Fruit fly (Drosophila melanogaster) whole organism, embryonic: ENCODE results near the gene mRpS31.
A peak's percentile ranks its signal among the peaks of the same experiment; 100 is the strongest.

Experiments used
- Blimp-1 ChIP-seq: fragments of 200-800 bp; sonication (Bioruptor generic); optimal IDR thresholded peaks from 3 replicates; lab custom pipeline; 2018; ENCODE audit warnings: missing biosample characterization, missing genetic modification characterization, mild to moderate bottlenecking, moderate library complexity, missing genetic modification reagents
- CG10267 ChIP-seq: fragments of 200-800 bp; sonication (Bioruptor generic); optimal IDR thresholded peaks from 2 replicates; lab custom pipeline; 2018; ENCODE audit warnings: missing biosample characterization, mild to moderate bottlenecking, missing genetic modification characterization, moderate library complexity
- CG11560 ChIP-seq: fragments of 200-800 bp; sonication (Bioruptor generic); IDR thresholded peaks from 3 replicates; pipeline ENCODE4 v1.3.6; 2022; ENCODE audit warnings: missing biosample characterization, missing genetic modification characterization
- CG11696 ChIP-seq: fragments of 200-800 bp; sonication (Bioruptor generic); IDR thresholded peaks from 2 replicates; pipeline ENCODE4 v1.3.6; 2022; ENCODE audit warnings: missing biosample characterization, missing genetic modification characterization
- CG11723 ChIP-seq: fragments of 200-800 bp; sonication (Bioruptor generic); optimal IDR thresholded peaks from 2 replicates; lab custom pipeline; 2017; ENCODE audit warnings: missing biosample characterization, mild to moderate bottlenecking, missing genetic modification characterization
- CG12071 ChIP-seq: fragments of 200-800 bp; sonication (Bioruptor generic); optimal IDR thresholded peaks from 3 replicates; lab custom pipeline; 2018; ENCODE audit warnings: missing biosample characterization, mild to moderate bottlenecking, missing genetic modification characterization
- CG1233 ChIP-seq: fragments of 200-800 bp; sonication (Bioruptor generic); optimal IDR thresholded peaks from 4 replicates; lab custom pipeline; 2018; ENCODE audit warnings: missing biosample characterization, mild to moderate bottlenecking, missing genetic modification characterization
- CG13123 ChIP-seq: fragments of 200-800 bp; sonication (Bioruptor generic); optimal IDR thresholded peaks from 2 replicates; lab custom pipeline; 2016; ENCODE audit warnings: missing biosample characterization, missing genetic modification characterization
- CG13775 ChIP-seq: fragments of 200-800 bp; sonication (Bioruptor generic); optimal IDR thresholded peaks from 3 replicates; lab custom pipeline; 2017; ENCODE audit warnings: missing biosample characterization, mild to moderate bottlenecking, missing genetic modification characterization
- CG14710 ChIP-seq: fragments of 200-800 bp; sonication (Bioruptor generic); optimal IDR thresholded peaks from 3 replicates; lab custom pipeline; 2019; ENCODE audit warnings: missing biosample characterization, mild to moderate bottlenecking, missing genetic modification characterization, moderate library complexity
- CG15601 ChIP-seq: fragments of 200-800 bp; sonication (Bioruptor generic); optimal IDR thresholded peaks from 3 replicates; lab custom pipeline; 2019; ENCODE audit warnings: missing biosample characterization, mild to moderate bottlenecking, missing genetic modification characterization, moderate library complexity
- CG18619 ChIP-seq: fragments of 200-800 bp; sonication (Bioruptor generic); optimal IDR thresholded peaks from 3 replicates; lab custom pipeline; 2017; ENCODE audit warnings: missing biosample characterization, mild to moderate bottlenecking, missing genetic modification characterization
- CG3281 ChIP-seq: fragments of 200-800 bp; sonication (Bioruptor generic); optimal IDR thresholded peaks from 3 replicates; lab custom pipeline; 2017; ENCODE audit warnings: missing biosample characterization, mild to moderate bottlenecking, missing genetic modification characterization
- CG34224 ChIP-seq: fragments of 200-800 bp; sonication (Bioruptor generic); IDR thresholded peaks from 3 replicates; pipeline ENCODE4 v1.3.6; 2022; ENCODE audit warnings: missing biosample characterization, missing genetic modification characterization; ENCODE audit not compliant: partially characterized antibody
- CG34422 ChIP-seq: fragments of 200-800 bp; sonication (Bioruptor generic); IDR thresholded peaks from 3 replicates; pipeline ENCODE4 v1.3.6; 2022; ENCODE audit warnings: missing biosample characterization, missing genetic modification characterization
- CG4730 ChIP-seq: fragments of 200-800 bp; sonication (Bioruptor generic); IDR thresholded peaks from 2 replicates; pipeline ENCODE4 v1.3.6; 2022; ENCODE audit warnings: missing biosample characterization, missing genetic modification characterization
- CG5180 ChIP-seq: fragments of 200-800 bp; sonication (Bioruptor generic); optimal IDR thresholded peaks from 3 replicates; lab custom pipeline; 2017; ENCODE audit warnings: missing biosample characterization, missing genetic modification characterization, mild to moderate bottlenecking, moderate library complexity, missing genetic modification reagents
- CG6175 ChIP-seq: fragments of 200-800 bp; sonication (Bioruptor generic); IDR thresholded peaks from 3 replicates; pipeline ENCODE4 v1.3.6; 2022; ENCODE audit warnings: missing biosample characterization, missing genetic modification characterization
- CG6254 ChIP-seq: fragments of 200-800 bp; sonication (Bioruptor generic); optimal IDR thresholded peaks from 3 replicates; lab custom pipeline; 2017; ENCODE audit warnings: mild to moderate bottlenecking, missing biosample characterization, missing genetic modification reagents, missing genetic modification characterization
- CG7271 ChIP-seq: fragments of 200-800 bp; sonication (Bioruptor generic); optimal IDR thresholded peaks from 2 replicates; lab custom pipeline; 2018; ENCODE audit warnings: missing biosample characterization, mild to moderate bottlenecking, missing genetic modification characterization, moderate library complexity
- CG7928 ChIP-seq: fragments of 200-800 bp; sonication (Bioruptor generic); optimal IDR thresholded peaks from 2 replicates; lab custom pipeline; 2017; ENCODE audit warnings: missing biosample characterization, mild to moderate bottlenecking, missing genetic modification characterization
- CG8290 ChIP-seq, 3 experiments: fragments of 200-800 bp; sonication (Bioruptor generic); optimal IDR thresholded peaks; 2 replicates each; lab custom pipeline; 2016 to 2019; ENCODE audit warnings: missing biosample characterization in 3 of 3, missing genetic modification characterization in 3 of 3, mild to moderate bottlenecking in 2 of 3, moderate library complexity in 1 of 3
- CG9797 ChIP-seq: fragments of 200-800 bp; sonication (Bioruptor generic); optimal IDR thresholded peaks from 3 replicates; lab custom pipeline; 2018; ENCODE audit warnings: missing biosample characterization, mild to moderate bottlenecking, missing genetic modification characterization
- Camta ChIP-seq: fragments of 200-800 bp; sonication (Bioruptor generic); optimal IDR thresholded peaks from 2 replicates; lab custom pipeline; 2016; ENCODE audit warnings: missing biosample characterization, missing genetic modification characterization
- Gug ChIP-seq: fragments of 200-800 bp; sonication (Bioruptor generic); IDR thresholded peaks from 4 replicates; pipeline ENCODE4 v1.3.6; 2022; ENCODE audit warnings: missing biosample characterization, missing genetic modification characterization
- H15 ChIP-seq: fragments of 200-800 bp; sonication (Bioruptor generic); IDR thresholded peaks from 3 replicates; pipeline ENCODE4 v1.3.6; 2022; ENCODE audit warnings: missing biosample characterization, missing genetic modification characterization
- Kr ChIP-seq: fragments of 200-800 bp; sonication (Bioruptor generic); optimal IDR thresholded peaks from 2 replicates; lab custom pipeline; 2017; ENCODE audit warnings: missing biosample characterization, mild to moderate bottlenecking, missing genetic modification characterization
- Myb ChIP-seq: fragments of 200-800 bp; sonication (Bioruptor generic); optimal IDR thresholded peaks from 2 replicates; lab custom pipeline; 2016; ENCODE audit warnings: missing biosample characterization, missing genetic modification characterization
- NC2β ChIP-seq: fragments of 200-800 bp; sonication (Bioruptor generic); optimal IDR thresholded peaks from 2 replicates; lab custom pipeline; 2016; ENCODE audit warnings: missing biosample characterization, missing genetic modification characterization
- Opbp ChIP-seq: fragments of 200-800 bp; sonication (Bioruptor generic); IDR thresholded peaks from 3 replicates; pipeline ENCODE4 v1.3.6; 2022; ENCODE audit warnings: missing biosample characterization, missing genetic modification characterization; ENCODE audit not compliant: partially characterized antibody
- Ptx1 ChIP-seq: fragments of 200-800 bp; sonication (Bioruptor generic); IDR thresholded peaks from 2 replicates; pipeline ENCODE4 v1.3.6; 2022; ENCODE audit warnings: missing biosample characterization, missing genetic modification characterization
- Scr ChIP-seq: fragments of 200-800 bp; sonication (Bioruptor generic); IDR thresholded peaks from 2 replicates; pipeline ENCODE4 v1.3.6; 2022; ENCODE audit warnings: missing biosample characterization, missing genetic modification characterization; ENCODE audit not compliant: partially characterized antibody
- Sox100B ChIP-seq: fragments of 200-800 bp; sonication (Bioruptor generic); optimal IDR thresholded peaks from 3 replicates; lab custom pipeline; 2018; ENCODE audit warnings: missing biosample characterization, mild to moderate bottlenecking, missing genetic modification characterization
- Stat92E ChIP-seq, 3 experiments: fragments of >200 bp in 2 of 3; fragments of 200-800 bp in 1 of 3; sonication (Bioruptor generic) in 1 of 3; optimal IDR thresholded peaks; 2 replicates each; lab custom pipeline; 2017 to 2019; ENCODE audit warnings: missing biosample characterization in 3 of 3, missing genetic modification characterization in 3 of 3, mild to moderate bottlenecking in 1 of 3, moderate library complexity in 1 of 3
- ac ChIP-seq: fragments of 200-800 bp; sonication (Bioruptor generic); optimal IDR thresholded peaks from 3 replicates; lab custom pipeline; 2017; ENCODE audit warnings: missing biosample characterization, mild to moderate bottlenecking, missing genetic modification characterization
- crol ChIP-seq: fragments of 200-800 bp; sonication (Bioruptor generic); IDR thresholded peaks from 2 replicates; pipeline ENCODE4 v1.3.6; 2022; ENCODE audit warnings: missing biosample characterization, missing genetic modification characterization
- dimm ChIP-seq: fragments of 200-800 bp; sonication (Bioruptor generic); IDR thresholded peaks from 2 replicates; pipeline ENCODE4 v1.3.6; 2022; ENCODE audit warnings: missing biosample characterization, missing genetic modification characterization
- en ChIP-seq: fragments of 200-800 bp; sonication (Bioruptor generic); optimal IDR thresholded peaks from 2 replicates; lab custom pipeline; 2016; ENCODE audit warnings: missing biosample characterization, missing genetic modification characterization
- fd64A ChIP-seq: fragments of 200-800 bp; sonication (Bioruptor generic); optimal IDR thresholded peaks from 3 replicates; lab custom pipeline; 2018; ENCODE audit warnings: missing biosample characterization, mild to moderate bottlenecking, missing genetic modification characterization
- fd96Cb ChIP-seq: fragments of 200-800 bp; sonication (Bioruptor generic); optimal IDR thresholded peaks from 2 replicates; lab custom pipeline; 2018; ENCODE audit warnings: missing biosample characterization, mild to moderate bottlenecking, missing genetic modification characterization, moderate library complexity
- grn ChIP-seq: fragments of 200-800 bp; sonication (Bioruptor generic); optimal IDR thresholded peaks from 3 replicates; lab custom pipeline; 2017; ENCODE audit warnings: missing biosample characterization, missing genetic modification characterization
- kay ChIP-seq: fragments of 200-800 bp; sonication (Bioruptor generic); optimal IDR thresholded peaks from 2 replicates; lab custom pipeline; 2016; ENCODE audit warnings: missing biosample characterization, missing genetic modification characterization
- lbe ChIP-seq: fragments of 200-800 bp; sonication (Bioruptor generic); optimal IDR thresholded peaks from 2 replicates; lab custom pipeline; 2016; ENCODE audit warnings: missing biosample characterization, mild to moderate bottlenecking, missing genetic modification characterization
- lilli ChIP-seq: fragments of 200-800 bp; sonication (Bioruptor generic); optimal IDR thresholded peaks from 3 replicates; lab custom pipeline; 2016; ENCODE audit warnings: missing biosample characterization, missing genetic modification characterization
- lola ChIP-seq, 3 experiments: fragments of >200 bp in 2 of 3; fragments of 200-800 bp in 1 of 3; sonication (Bioruptor generic) in 1 of 3; optimal IDR thresholded peaks; 2 replicates each; lab custom pipeline; 2017 to 2019; ENCODE audit warnings: missing biosample characterization in 3 of 3, missing genetic modification characterization in 3 of 3, mild to moderate bottlenecking in 1 of 3, moderate library complexity in 1 of 3
- oc ChIP-seq: fragments of 200-800 bp; sonication (Bioruptor generic); optimal IDR thresholded peaks from 2 replicates; lab custom pipeline; 2018; ENCODE audit warnings: missing biosample characterization, mild to moderate bottlenecking, missing genetic modification characterization, moderate library complexity
- pnt ChIP-seq: fragments of 200-800 bp; sonication (Bioruptor generic); optimal IDR thresholded peaks from 3 replicates; lab custom pipeline; 2016; ENCODE audit warnings: missing biosample characterization, missing genetic modification characterization
- slbo ChIP-seq: fragments of 200-800 bp; sonication (Bioruptor generic); IDR thresholded peaks from 2 replicates; pipeline ENCODE4 v1.3.6; 2022; ENCODE audit warnings: missing biosample characterization, missing genetic modification characterization
- wor ChIP-seq: fragments of 200-800 bp; sonication (Bioruptor generic); IDR thresholded peaks from 2 replicates; pipeline ENCODE4 v1.3.6; 2022; ENCODE audit warnings: missing biosample characterization, missing genetic modification characterization
- yki ChIP-seq: fragments of >200 bp; optimal IDR thresholded peaks from 3 replicates; lab custom pipeline; 2018

The mRpS31 gene

dm6 chr3L:16027163-16027633 lies 22.2 kb downstream of the mRpS31 start (continued):
- no peak for TF ChIP-seq CG8290 (GFP tag; optimal IDR thresholded peaks at IDR 0.05; lab: Kevin White, UChicago)
- TF ChIP-seq CG8290 (tag; optimal IDR thresholded peaks at IDR 0.05; lab: Kevin White, UChicago): peak in 1 of 2 experiments; percentile 65
- TF ChIP-seq Sox100B (GFP tag; lab: Kevin White, UChicago): peak; percentile 64
- TF ChIP-seq en (GFP tag; lab: Kevin White, UChicago): no peak
- peak; percentile 53 for TF ChIP-seq Blimp-1
- TF ChIP-seq Kr (GFP tag; lab: Kevin White, UChicago): peak; percentile 70
- TF ChIP-seq CG34422 (GFP tag; lab: Robert Waterston, UW): no peak
- TF ChIP-seq pnt (GFP tag; lab: Kevin White, UChicago): peak; percentile 7
- peak; percentile 20 for TF ChIP-seq Myb (GFP tag; lab: Kevin White, UChicago)
- peak; percentile 51 for TF ChIP-seq CG12071 (GFP tag; lab: Kevin White, UChicago)
- TF ChIP-seq Opbp: no peak
- peak; percentile 64 for TF ChIP-seq CG5180 (GFP tag; lab: Kevin White, UChicago)
- no peak for TF ChIP-seq CG6175 (GFP tag; lab: Robert Waterston, UW)
- TF ChIP-seq Ptx1 (GFP tag; lab: Robert Waterston, UW): peak; percentile 48
- peak; percentile 33 for TF ChIP-seq CG1233 (GFP tag; lab: Kevin White, UChicago)
- peak; percentile 13 for TF ChIP-seq CG3281 (GFP tag; lab: Kevin White, UChicago)
- TF ChIP-seq CG13775 (GFP tag; lab: Kevin White, UChicago): no peak
- TF ChIP-seq oc (tag; lab: Kevin White, UChicago): peak; percentile 38
- no peak for TF ChIP-seq CG11696
- no peak for TF ChIP-seq lbe (GFP tag; lab: Kevin White, UChicago)
- TF ChIP-seq wor (GFP tag; lab: Robert Waterston, UW): no peak
- peak; percentile 17 for TF ChIP-seq CG7271 (tag; lab: Kevin White, UChicago)
- peak; percentile 19; the same call in 1 of the 2 replicates for TF ChIP-seq CG4730 (GFP tag; lab: Robert Waterston, UW)
- peak; percentile 2 for TF ChIP-seq fd96Cb
- no peak for TF ChIP-seq CG34224
- TF ChIP-seq Gug (GFP tag; lab: Robert Waterston, UW): peak; percentile 24; the same call in 1 of the 4 replicates
- peak; percentile 65 for TF ChIP-seq CG15601 (tag; lab: Kevin White, UChicago)
- TF ChIP-seq crol (GFP tag; lab: Robert Waterston, UW): peak; percentile 74
- no peak for TF ChIP-seq dimm (GFP tag; lab: Robert Waterston, UW)
- peak in 1 of 3 experiments; percentile 7 for TF ChIP-seq lola (GFP tag; optimal IDR thresholded peaks at IDR 0.05; lab: Kevin White, UChicago)
- TF ChIP-seq CG18619 (GFP tag; lab: Kevin White, UChicago): peak; percentile 30
- TF ChIP-seq slbo (GFP tag; lab: Robert Waterston, UW): peak; percentile 68
- no peak for TF ChIP-seq CG13123 (GFP tag; lab: Kevin White, UChicago)
- TF ChIP-seq CG11723 (GFP tag; lab: Kevin White, UChicago): peak; percentile 27
- TF ChIP-seq CG7928: no peak
- TF ChIP-seq CG11560: no peak
- TF ChIP-seq Scr (GFP tag; lab: Robert Waterston, UW): no peak
- peak; percentile 80 for TF ChIP-seq fd64A (GFP tag; lab: Kevin White, UChicago)
- TF ChIP-seq CG6254: peak; percentile 16
- TF ChIP-seq grn (GFP tag; lab: Kevin White, UChicago): peak; percentile 72
- no peak for TF ChIP-seq Stat92E (GFP tag; optimal IDR thresholded peaks at IDR 0.05; lab: Kevin White, UChicago)
- peak; percentile 54 for TF ChIP-seq CG14710 (tag; lab: Kevin White, UChicago)
- no peak for TF ChIP-seq kay (GFP tag; lab: Kevin White, UChicago)
- no peak for TF ChIP-seq lilli (GFP tag; lab: Kevin White, UChicago)
- no peak for TF ChIP-seq NC2β
- peak; percentile 0 for TF ChIP-seq CG9797 (GFP tag; lab: Kevin White, UChicago)
- peak; percentile 14 for TF ChIP-seq CG10267 (tag; lab: Kevin White, UChicago)
- TF ChIP-seq Camta: peak; percentile 64
- TF ChIP-seq yki (lab: Kevin White, UChicago): no peak
- TF ChIP-seq ac (GFP tag; lab: Kevin White, UChicago): peak; percentile 74
- 0 out of 3 replicates have a peak, but pooled peaks have one; percentile 24 for TF ChIP-seq H15 (GFP tag; lab: Robert Waterston, UW)
